Worm (Caenorhabditis elegans): ENCODE measurements around the gene nhr-180.

Gene nhr-180

ce11 chrV:699489-700129 is 32.3 kb upstream of the nhr-180 start, which contains the start of the genes ugt-29 and srx-5:
Gene ugt-29 (minus strand): TSS chrV:699589.
Gene srx-5 (plus strand): TSS chrV:700079.
- TF ChIP-seq ztf-7 (tag; optimal IDR thresholded peaks at IDR 0.05), result no peak
- 0 out of 2 replicates have a peak, but pooled peaks have one; percentile 27 for TF ChIP-seq dmd-6 (GFP tag; IDR thresholded peaks at IDR 0.05)

- no peak for TF ChIP-seq duxl-1 (tag; optimal IDR thresholded peaks at IDR 0.05; ENCODE audit: poor library complexity)
- TF ChIP-seq cey-2 (tag; optimal IDR thresholded peaks at IDR 0.05; ENCODE audit: borderline replicate concordance, insufficient read depth), result no peak
- peak; percentile 92 for TF ChIP-seq zip-2 (tag; optimal IDR thresholded peaks at IDR 0.05)
Measured at ce11 chrV:699051-699450, 31.7 kb upstream of the nhr-180 start.

- TF ChIP-seq lin-39 (tag; optimal IDR thresholded peaks at IDR 0.05) (no peak), unc-62 (GFP tag; optimal IDR thresholded peaks at IDR 0.05 in 1 of 2) (peak in 1 of 2 experiments; percentile 57), unc-62 (tag; optimal IDR thresholded peaks at IDR 0.05) (no peak)
Measured at ce11 chrV:695914-696313, 28.6 kb upstream of the nhr-180 start, which contains the start of gene srj-52. Gene srj-52 (minus strand): TSS chrV:696014.

ce11 chrV:694625-695024 is 27.3 kb upstream of the nhr-180 start, which contains the start of gene srj-53:
Gene srj-53 (minus strand): TSS chrV:694725.
- TF ChIP-seq F10B5.3 (tag; optimal IDR thresholded peaks at IDR 0.05) (no peak), mdt-29 (GFP tag; IDR thresholded peaks at IDR 0.05) (no peak), aha-1 (tag) (no peak), zip-11 (GFP tag; IDR thresholded peaks at IDR 0.05) (no peak), nhr-6 (tag; optimal IDR thresholded peaks at IDR 0.05) (no peak), Y48G9A.11 (GFP tag; IDR thresholded peaks at IDR 0.05) (no peak), ZK546.5 (tag; optimal IDR thresholded peaks at IDR 0.05) (no peak), ceh-32 (tag; optimal IDR thresholded peaks at IDR 0.05; ENCODE audit: poor library complexity) (no peak), unc-130 (GFP tag; optimal IDR thresholded peaks at IDR 0.05) (no peak)

ce11 chrV:692720-693422 is 25.6 kb upstream of the nhr-180 start, which contains the start of gene srx-4:
Gene srx-4 (minus strand): TSS chrV:692770.
- TF ChIP-seq zip-2 (tag; optimal IDR thresholded peaks at IDR 0.05), result no peak
- no peak for TF ChIP-seq skn-1 (tag; optimal IDR thresholded peaks at IDR 0.05)
- no peak for TF ChIP-seq rbr-2 (tag; optimal IDR thresholded peaks at IDR 0.05)
- TF ChIP-seq unc-62 (GFP tag; optimal IDR thresholded peaks at IDR 0.05 in 1 of 2), result peak in 1 of 2 experiments; percentile 90
- TF ChIP-seq unc-62 (tag; optimal IDR thresholded peaks at IDR 0.05), result no peak
- no peak for TF ChIP-seq fos-1 (tag; optimal IDR thresholded peaks at IDR 0.05)
- no peak for TF ChIP-seq F37D6.2 (tag; optimal IDR thresholded peaks at IDR 0.05)

ce11 chrV:689538-689937 is 22.2 kb upstream of the nhr-180 start:
- TF ChIP-seq madf-5 (GFP tag; IDR thresholded peaks at IDR 0.05) (0 out of 4 replicates have a peak, but pooled peaks of 1 of the 2 experiments have one; percentile 24), F10B5.3 (tag; optimal IDR thresholded peaks at IDR 0.05) (no peak), aha-1 (tag) (peak; percentile 72), set-16 (GFP tag; IDR thresholded peaks at IDR 0.05) (peak; percentile 87), php-3 (GFP tag; IDR thresholded peaks at IDR 0.05) (0 out of 2 replicates have a peak, but pooled peaks have one; percentile 26)

ce11 chrV:687384-687783 is 20.1 kb upstream of the nhr-180 start, which contains the start of gene H25P19.1:
Gene H25P19.1 (plus strand): TSS chrV:687684.
- TF ChIP-seq nhr-11 (tag; optimal IDR thresholded peaks at IDR 0.05), result no peak
- no peak for TF ChIP-seq hlh-30 (tag; optimal IDR thresholded peaks at IDR 0.05; ENCODE audit: insufficient read depth)
- no peak for TF ChIP-seq lim-7 (GFP tag; IDR thresholded peaks at IDR 0.05)
- no peak for TF ChIP-seq mdl-1 (tag; optimal IDR thresholded peaks at IDR 0.05)
- TF ChIP-seq zfp-3 (GFP tag; conservative IDR thresholded peaks at IDR 0.05), result no peak
- TF ChIP-seq unc-39 (tag; optimal IDR thresholded peaks at IDR 0.05), result no peak
- no peak for TF ChIP-seq F37D6.2 (tag; optimal IDR thresholded peaks at IDR 0.05)
- no peak for TF ChIP-seq mdt-29 (GFP tag; IDR thresholded peaks at IDR 0.05)
- TF ChIP-seq snpc-1.2 (GFP tag; IDR thresholded peaks at IDR 0.05), result no peak
- no peak for TF ChIP-seq daf-16 (GFP tag; optimal IDR thresholded peaks at IDR 0.05)
- no peak for TF ChIP-seq daf-16 (tag; optimal IDR thresholded peaks at IDR 0.05)
- TF ChIP-seq ztf-7 (tag; optimal IDR thresholded peaks at IDR 0.05), result no peak
- no peak for TF ChIP-seq aly-2 (tag; optimal IDR thresholded peaks at IDR 0.05)
- no peak for TF ChIP-seq ceh-44 (GFP tag; IDR thresholded peaks at IDR 0.05)
